Fruit fly (Drosophila melanogaster) ovary, adult (tissue): ENCODE measurements around the gene CG7251.

Source experiments
- CG17801 ChIP-seq: fragments of 200-800 bp; optimal IDR thresholded peaks from 2 replicates; lab custom pipeline; 2019; ENCODE audit warnings: missing biosample characterization, mild to moderate bottlenecking, missing genetic modification characterization, moderate library complexity; ENCODE audit not compliant: partially characterized antibody

The CG7251 gene

DNA sequence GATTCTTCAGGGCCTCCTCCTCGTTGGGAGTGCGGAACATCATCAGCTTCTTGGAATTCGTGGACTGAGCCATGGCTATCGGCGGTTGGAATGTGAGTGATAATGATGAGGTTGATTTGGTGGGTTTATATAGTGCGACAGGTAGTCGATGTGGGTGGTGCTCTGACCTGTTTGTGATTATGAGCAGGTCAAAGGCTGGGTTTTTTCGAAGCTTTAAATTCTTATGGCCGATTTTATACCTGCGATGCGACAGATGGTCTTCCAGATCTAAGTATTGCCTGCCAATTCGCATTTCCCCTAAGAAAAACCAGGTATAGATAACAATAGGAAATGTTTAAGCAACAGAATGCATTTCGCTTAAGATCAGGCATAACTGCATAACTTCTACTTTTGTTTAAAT, 37.5 kb downstream of the CG7251 start, which contains the start of gene CG14014:
Gene CG14014 (minus strand): TSS at position 101 of the 400 bp plus-strand sequence.
- no peak for TF ChIP-seq CG17801 (GFP tag; lab: Kevin White, UChicago)

DNA sequence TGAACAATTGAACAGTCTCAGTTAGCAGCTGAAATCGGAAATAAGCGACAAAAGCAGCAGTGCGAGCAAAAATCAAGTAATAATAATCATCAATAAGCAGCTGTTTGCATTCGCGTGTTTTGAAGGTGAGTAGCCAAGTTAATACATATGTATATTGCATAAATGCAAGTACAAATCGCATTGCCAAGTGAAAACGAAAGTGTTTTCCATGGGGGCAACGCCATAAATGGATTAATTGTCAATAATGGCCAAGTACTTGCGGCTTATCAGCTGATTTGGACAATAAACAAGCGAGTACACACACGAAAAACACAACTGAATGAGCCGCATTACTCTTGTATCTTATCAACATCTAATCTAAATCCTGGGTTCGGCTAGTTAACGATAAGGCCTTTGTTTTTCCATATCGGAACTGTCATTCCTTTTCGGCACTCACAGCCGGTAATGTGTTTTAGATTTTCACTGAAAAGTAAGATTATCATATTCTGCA, 40.9 kb downstream of the CG7251 start:
- TF ChIP-seq CG17801 (GFP tag; lab: Kevin White, UChicago) = peak; percentile 37

DNA sequence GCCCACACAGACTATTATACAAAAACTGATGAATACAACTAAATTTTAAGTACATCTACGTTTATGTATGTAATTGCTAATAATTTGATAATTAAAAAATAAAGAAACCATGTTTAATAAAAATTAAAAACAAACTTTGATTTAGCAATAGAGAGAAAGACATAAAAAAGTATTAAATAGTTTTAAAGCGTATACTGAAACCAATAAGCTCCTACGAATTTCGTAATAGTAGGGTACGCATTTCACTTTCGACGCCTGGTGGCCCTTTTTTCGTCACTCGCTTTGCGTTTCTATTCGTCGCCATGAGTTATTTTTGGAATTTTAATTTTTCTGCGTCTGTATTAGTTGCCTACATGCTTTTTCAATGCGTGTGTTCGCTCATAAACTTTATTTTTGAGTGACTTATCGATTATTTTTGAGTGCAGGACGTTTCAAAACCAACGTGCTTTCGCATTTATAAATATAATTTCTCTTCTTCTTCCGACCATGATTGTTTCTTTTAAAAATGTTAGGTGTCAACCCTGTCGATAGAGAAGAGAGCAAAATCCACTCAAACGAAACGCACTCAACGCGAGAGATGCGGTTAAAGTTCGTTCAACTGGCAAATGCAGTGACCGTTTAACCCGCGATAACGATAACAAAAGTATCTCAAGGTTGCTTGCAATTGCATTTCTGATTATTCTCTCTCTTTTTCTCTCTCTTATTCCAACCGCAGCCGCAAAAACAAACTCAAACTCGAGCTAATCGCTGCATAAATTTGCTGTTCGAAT, 41.5 kb downstream of the CG7251 start, which contains the start of gene Oscillin:
Gene Oscillin (plus strand): TSS at position 569 of the 770 bp plus-strand sequence.
- TF ChIP-seq CG17801 (GFP tag; lab: Kevin White, UChicago) = peak; percentile 53

DNA sequence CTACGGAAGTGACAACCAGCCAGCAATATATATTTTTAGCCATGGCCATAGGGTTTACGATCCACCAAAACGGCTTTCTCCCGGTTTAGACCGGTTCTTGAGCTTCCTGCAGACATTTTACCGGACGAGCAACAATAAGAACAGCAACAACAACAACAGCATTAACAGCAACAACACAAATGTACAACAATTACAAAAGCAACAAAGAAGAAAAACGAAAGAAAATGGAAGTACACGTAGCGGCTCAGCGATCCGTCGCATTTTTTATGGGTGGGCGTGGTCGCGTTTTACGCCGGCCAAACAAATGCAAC, 42.1 kb downstream of the CG7251 start:
- no peak for TF ChIP-seq CG17801 (GFP tag; lab: Kevin White, UChicago)

DNA sequence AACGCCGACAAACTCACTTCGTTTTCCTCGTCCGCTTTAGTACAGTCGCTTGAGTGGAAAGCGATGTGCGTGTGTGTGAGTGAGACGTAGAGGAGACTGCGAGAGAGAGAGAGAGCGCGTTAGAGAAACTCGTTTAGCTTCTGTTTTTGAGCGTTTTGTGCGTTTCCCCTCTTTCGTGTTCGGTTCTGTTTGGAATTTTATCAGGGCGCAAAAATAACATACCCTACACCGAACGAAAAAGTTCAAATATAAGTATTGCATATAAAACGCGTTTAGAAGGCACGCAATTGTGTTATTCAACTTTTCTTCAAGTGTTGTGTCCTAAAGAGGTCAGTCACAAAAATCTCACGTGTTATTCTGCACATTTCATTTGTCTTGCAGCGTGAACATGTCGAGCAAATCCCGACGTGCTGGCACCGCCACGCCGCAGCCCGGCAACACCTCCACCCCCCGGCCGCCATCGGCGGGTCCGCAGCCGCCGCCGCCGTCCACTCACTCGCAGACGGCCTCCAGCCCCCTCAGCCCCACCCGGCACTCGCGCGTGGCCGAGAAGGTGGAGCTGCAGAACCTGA, 45.2 kb downstream of the CG7251 start:
- peak; percentile 20 for TF ChIP-seq CG17801 (GFP tag; lab: Kevin White, UChicago)

DNA sequence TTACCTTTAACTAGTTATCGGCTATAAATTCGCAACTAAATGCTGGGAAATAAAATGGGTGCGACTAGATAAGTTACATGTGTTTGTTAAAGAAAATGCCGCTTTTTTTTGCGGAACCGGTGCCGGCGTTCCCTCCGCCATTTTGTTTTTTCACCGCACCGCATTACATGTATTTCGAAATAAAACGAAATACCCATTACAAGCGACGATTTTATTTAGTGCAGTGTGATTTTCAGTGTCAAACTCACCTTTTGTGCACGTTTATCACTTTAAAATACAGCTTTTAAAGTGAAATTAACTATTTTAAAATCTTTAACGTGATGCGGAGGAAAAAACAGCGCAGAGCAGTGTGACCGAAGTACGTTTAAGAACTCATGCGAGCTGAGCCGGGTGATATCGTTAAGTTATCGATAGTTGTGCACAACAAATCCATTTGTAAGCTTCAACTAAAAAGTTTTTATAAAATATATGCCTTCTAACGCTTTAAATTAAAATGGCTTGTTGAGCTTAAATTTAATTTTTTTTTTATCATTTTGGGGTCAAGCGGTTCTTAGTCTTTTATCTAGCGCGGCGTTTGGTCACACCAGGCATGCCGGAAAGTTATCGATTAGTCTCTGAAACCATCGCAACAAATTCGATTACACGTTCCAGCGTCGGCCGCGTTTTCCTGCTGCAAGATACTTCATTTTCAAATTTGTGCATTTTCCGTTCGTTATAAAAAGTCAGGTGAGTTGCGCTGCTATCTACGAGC, 46.1 kb downstream of the CG7251 start, which contains the start of the genes Hel25E and Lam:
Gene Hel25E (minus strand): TSS at position 380 of the 751 bp plus-strand sequence.
Gene Lam (plus strand): TSS at position 546 of the 751 bp plus-strand sequence.
- no peak for TF ChIP-seq CG17801 (GFP tag; lab: Kevin White, UChicago)

DNA sequence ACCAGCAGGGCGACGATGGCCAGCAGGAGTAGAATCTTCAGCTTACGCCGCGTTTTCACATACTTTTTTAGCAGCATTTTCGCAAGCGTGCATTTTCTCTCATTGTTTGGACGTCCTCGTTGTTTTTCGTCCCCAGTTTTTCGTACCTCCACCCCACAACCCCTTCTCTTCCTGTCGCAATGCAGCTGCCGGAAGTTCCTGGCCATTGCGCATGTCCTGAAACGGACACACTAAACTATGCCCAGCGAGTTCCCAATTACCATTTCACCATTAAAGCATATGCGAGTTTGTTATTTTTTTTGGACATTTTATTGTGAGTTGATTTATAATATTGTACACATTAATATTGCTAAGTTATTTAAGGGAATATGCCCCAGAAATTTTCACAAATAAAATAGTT, 49.2 kb downstream of the CG7251 start, which contains the start of gene CG14015:
Gene CG14015 (minus strand): TSS at position 163 of the 400 bp plus-strand sequence.
- no peak for TF ChIP-seq CG17801 (GFP tag; lab: Kevin White, UChicago)
